Fruit fly (Drosophila melanogaster): ENCODE results near the gene pug.

dm6 chr3R:10669950-10670349, 26.4 kb upstream of the pug start:
- TF ChIP-seq dac (GFP tag; optimal IDR thresholded peaks at IDR 0.05) (no peak), CG6808 (GFP tag; optimal IDR thresholded peaks at IDR 0.05) (no peak), CG11762 (GFP tag; optimal IDR thresholded peaks at IDR 0.05; ENCODE audit: insufficient read depth) (no peak), dsx (GFP tag; optimal IDR thresholded peaks at IDR 0.05; ENCODE audit: poor library complexity, severe bottlenecking) (peak; percentile 25), CG34406 (GFP tag; optimal IDR thresholded peaks at IDR 0.05) (no peak), Eip78C (GFP tag) (peak; percentile 51), CG15336 (GFP tag; IDR thresholded peaks at IDR 0.05) (no peak), fd85E (GFP tag; optimal IDR thresholded peaks at IDR 0.05) (no peak), OdsH (GFP tag; optimal IDR thresholded peaks at IDR 0.05) (peak; percentile 11), CG6854 (GFP tag; optimal IDR thresholded peaks at IDR 0.05) (no peak)
